Fruit fly (Drosophila melanogaster) whole organism, prepupa: ENCODE results near the gene CG17134.
A peak's percentile ranks its signal among the peaks of the same experiment; 100 is the strongest.

Source experiments
- Blimp-1 ChIP-seq: fragments of 200-800 bp; sonication (Bioruptor generic); optimal IDR thresholded peaks from 3 replicates; lab custom pipeline; 2017; ENCODE audit warnings: missing biosample characterization, missing genetic modification characterization, mild to moderate bottlenecking, moderate library complexity, missing genetic modification reagents
- CG10631 ChIP-seq: fragments of 200-800 bp; sonication (Bioruptor generic); optimal IDR thresholded peaks from 2 replicates; lab custom pipeline; 2016; ENCODE audit warnings: missing biosample characterization, missing genetic modification characterization
- CG10669 ChIP-seq: fragments of 200-800 bp; sonication (Bioruptor generic); optimal IDR thresholded peaks from 3 replicates; lab custom pipeline; 2018; ENCODE audit warnings: missing biosample characterization, mild to moderate bottlenecking, missing genetic modification characterization, moderate library complexity
- CG11294 ChIP-seq: fragments of 200-800 bp; sonication (Bioruptor generic); IDR thresholded peaks from 2 replicates; pipeline ENCODE4 v1.3.6; 2022; ENCODE audit warnings: missing biosample characterization, missing genetic modification characterization
- CG11762 ChIP-seq: fragments of 200-800 bp; sonication (Bioruptor generic); optimal IDR thresholded peaks from 3 replicates; lab custom pipeline; 2016; ENCODE audit warnings: missing biosample characterization, missing genetic modification characterization; ENCODE audit not compliant: insufficient read depth
- CG11902 ChIP-seq: fragments of 200-800 bp; sonication (Bioruptor generic); optimal IDR thresholded peaks from 3 replicates; lab custom pipeline; 2016; ENCODE audit warnings: missing biosample characterization, missing genetic modification characterization
- CG1621 ChIP-seq: fragments of 200-800 bp; sonication (Bioruptor generic); optimal IDR thresholded peaks from 3 replicates; lab custom pipeline; 2018; ENCODE audit warnings: missing biosample characterization, mild to moderate bottlenecking, missing genetic modification characterization
- CG3032 ChIP-seq: fragments of 200-800 bp; optimal IDR thresholded peaks from 2 replicates; lab custom pipeline; 2019; ENCODE audit warnings: missing biosample characterization, mild to moderate bottlenecking, missing genetic modification characterization, moderate library complexity
- CG32006 ChIP-seq: fragments of 200-800 bp; sonication (Bioruptor generic); optimal IDR thresholded peaks from 3 replicates; lab custom pipeline; 2017; ENCODE audit warnings: missing biosample characterization, mild to moderate bottlenecking, missing genetic modification characterization
- CG6276 ChIP-seq: fragments of 200-800 bp; sonication (Bioruptor generic); optimal IDR thresholded peaks from 2 replicates; lab custom pipeline; 2017; ENCODE audit warnings: missing biosample characterization, mild to moderate bottlenecking, missing genetic modification characterization
- CG6792 ChIP-seq: fragments of 200-800 bp; sonication (Bioruptor generic); optimal IDR thresholded peaks from 3 replicates; lab custom pipeline; 2016; ENCODE audit warnings: missing biosample characterization, missing genetic modification characterization
- CG6808 ChIP-seq: fragments of 200-800 bp; sonication (Bioruptor generic); optimal IDR thresholded peaks from 3 replicates; lab custom pipeline; 2017; ENCODE audit warnings: missing biosample characterization, missing genetic modification characterization, mild to moderate bottlenecking, moderate library complexity, missing genetic modification reagents
- CG6854 ChIP-seq: fragments of 200-800 bp; sonication (Bioruptor generic); optimal IDR thresholded peaks from 2 replicates; lab custom pipeline; 2017; ENCODE audit warnings: missing biosample characterization, mild to moderate bottlenecking, missing genetic modification characterization
- CG7368 ChIP-seq: fragments of 200-800 bp; sonication (Bioruptor generic); optimal IDR thresholded peaks from 3 replicates; lab custom pipeline; 2016; ENCODE audit warnings: missing biosample characterization, missing genetic modification characterization
- CG8119 ChIP-seq: fragments of 200-800 bp; sonication (Bioruptor generic); IDR thresholded peaks from 3 replicates; pipeline ENCODE4 v1.3.6; 2022; ENCODE audit warnings: missing biosample characterization, missing genetic modification characterization
- CG8319 ChIP-seq: fragments of 200-800 bp; sonication (Bioruptor generic); optimal IDR thresholded peaks from 3 replicates; lab custom pipeline; 2016; ENCODE audit warnings: missing biosample characterization, missing genetic modification characterization
- CG9139 ChIP-seq: fragments of 200-800 bp; sonication (Bioruptor generic); optimal IDR thresholded peaks from 3 replicates; lab custom pipeline; 2017; ENCODE audit warnings: missing biosample characterization, mild to moderate bottlenecking, missing genetic modification characterization
- Eip75B ChIP-seq: fragments of 200-800 bp; sonication (Bioruptor generic); optimal IDR thresholded peaks from 3 replicates; lab custom pipeline; 2016; ENCODE audit warnings: missing biosample characterization, missing genetic modification characterization
- Eip78C ChIP-seq: fragments of 200-800 bp; sonication (Bioruptor generic); peaks from one replicate; lab custom pipeline; 2016; ENCODE audit warnings: missing biosample characterization, missing genetic modification characterization
- Eip93F ChIP-seq: fragments of 200-800 bp; sonication (Bioruptor generic); optimal IDR thresholded peaks from 2 replicates; lab custom pipeline; 2016; ENCODE audit warnings: missing biosample characterization, mild to moderate bottlenecking, missing genetic modification characterization
- Ets96B ChIP-seq: fragments of 200-800 bp; optimal IDR thresholded peaks from 2 replicates; lab custom pipeline; 2019; ENCODE audit warnings: missing biosample characterization, mild to moderate bottlenecking, missing genetic modification characterization, moderate library complexity
- Gug ChIP-seq: fragments of 200-800 bp; sonication (Bioruptor generic); IDR thresholded peaks from 2 replicates; pipeline ENCODE4 v1.3.6; 2022; ENCODE audit warnings: missing biosample characterization, missing genetic modification characterization
- Hr38 ChIP-seq: sonication (Bioruptor generic); optimal IDR thresholded peaks from 2 replicates; lab custom pipeline; 2016; ENCODE audit warnings: missing biosample characterization, missing genetic modification characterization
- Hr4 ChIP-seq: fragments of 200-800 bp; sonication (Bioruptor generic); optimal IDR thresholded peaks from 3 replicates; lab custom pipeline; 2016; ENCODE audit warnings: missing biosample characterization, missing genetic modification characterization
- Met ChIP-seq: fragments of 200-800 bp; sonication (Bioruptor generic); optimal IDR thresholded peaks from 3 replicates; lab custom pipeline; 2016; ENCODE audit warnings: missing biosample characterization, missing genetic modification characterization
- Smox ChIP-seq: fragments of 200-800 bp; sonication (Bioruptor generic); optimal IDR thresholded peaks from 3 replicates; lab custom pipeline; 2016; ENCODE audit warnings: missing biosample characterization, missing genetic modification characterization
- Sox14 ChIP-seq: fragments of 200-800 bp; sonication (Bioruptor generic); optimal IDR thresholded peaks from 3 replicates; lab custom pipeline; 2016; ENCODE audit warnings: missing biosample characterization, missing genetic modification characterization
- achi ChIP-seq: fragments of 200-800 bp; sonication (Bioruptor generic); optimal IDR thresholded peaks from 3 replicates; lab custom pipeline; 2016; ENCODE audit warnings: missing biosample characterization, missing genetic modification characterization
- cyc ChIP-seq: fragments of 200-800 bp; sonication (Bioruptor generic); optimal IDR thresholded peaks from 3 replicates; lab custom pipeline; 2016; ENCODE audit warnings: missing biosample characterization, missing genetic modification characterization
- dac ChIP-seq: fragments of 200-800 bp; sonication (Bioruptor generic); optimal IDR thresholded peaks from 2 replicates; lab custom pipeline; 2017; ENCODE audit warnings: missing biosample characterization, mild to moderate bottlenecking, missing genetic modification characterization
- eg ChIP-seq: fragments of 200-800 bp; sonication (Bioruptor generic); IDR thresholded peaks from 3 replicates; pipeline ENCODE4 v1.3.6; 2022; ENCODE audit warnings: missing biosample characterization, missing genetic modification characterization
- esn ChIP-seq: fragments of 200-800 bp; sonication (Bioruptor generic); optimal IDR thresholded peaks from 2 replicates; lab custom pipeline; 2016; ENCODE audit warnings: missing biosample characterization, mild to moderate bottlenecking, missing genetic modification characterization, moderate library complexity
- fd59A ChIP-seq: fragments of 200-800 bp; sonication (Bioruptor generic); optimal IDR thresholded peaks from 2 replicates; lab custom pipeline; 2017; ENCODE audit warnings: missing biosample characterization, mild to moderate bottlenecking, missing genetic modification characterization, missing genetic modification reagents
- fkh ChIP-seq: fragments of 200-800 bp; sonication (Bioruptor generic); optimal IDR thresholded peaks from 3 replicates; lab custom pipeline; 2017; ENCODE audit warnings: missing biosample characterization, mild to moderate bottlenecking, missing genetic modification characterization, moderate library complexity
- lz ChIP-seq: fragments of 200-800 bp; sonication (Bioruptor generic); optimal IDR thresholded peaks from 3 replicates; lab custom pipeline; 2016; ENCODE audit warnings: missing biosample characterization, missing genetic modification characterization
- net ChIP-seq: fragments of 200-800 bp; sonication (Bioruptor generic); optimal IDR thresholded peaks from 3 replicates; lab custom pipeline; 2016; ENCODE audit warnings: missing biosample characterization, missing genetic modification characterization
- pdm3 ChIP-seq: fragments of 200-800 bp; sonication (Bioruptor generic); optimal IDR thresholded peaks from 3 replicates; lab custom pipeline; 2016; ENCODE audit warnings: missing biosample characterization, missing genetic modification characterization
- salr ChIP-seq, 2 experiments: fragments of 200-800 bp; sonication (Bioruptor generic); optimal IDR thresholded peaks; 3 replicates each; lab custom pipeline; 2016 to 2018; ENCODE audit warnings: missing biosample characterization in 2 of 2, missing genetic modification characterization in 2 of 2, mild to moderate bottlenecking in 1 of 2
- spab ChIP-seq: fragments of 200-800 bp; sonication (Bioruptor generic); optimal IDR thresholded peaks from 2 replicates; lab custom pipeline; 2017; ENCODE audit warnings: missing biosample characterization, mild to moderate bottlenecking, missing genetic modification characterization, missing genetic modification reagents
- ss ChIP-seq, 2 experiments: fragments of 200-800 bp; sonication (Bioruptor generic); optimal IDR thresholded peaks; 2 replicates in 1 of 2; 3 replicates in 1 of 2; lab custom pipeline; 2017 to 2018; ENCODE audit warnings: mild to moderate bottlenecking in 2 of 2, missing biosample characterization in 2 of 2, missing genetic modification characterization in 2 of 2, moderate library complexity in 1 of 2
- svp ChIP-seq: fragments of 200-800 bp; sonication (Bioruptor generic); peaks from one replicate; lab custom pipeline; 2016; ENCODE audit warnings: missing biosample characterization, missing genetic modification characterization
- topi ChIP-seq: fragments of 200-800 bp; sonication (Bioruptor generic); optimal IDR thresholded peaks from 3 replicates; lab custom pipeline; 2016; ENCODE audit warnings: missing biosample characterization, missing genetic modification characterization
- vri ChIP-seq: fragments of 200-800 bp; sonication (Bioruptor generic); optimal IDR thresholded peaks from 3 replicates; lab custom pipeline; 2016; ENCODE audit warnings: missing biosample characterization, mild to moderate bottlenecking, missing genetic modification characterization

CG17134 gene

dm6 chr2L:10800877-10801719, 19.4 kb upstream of the CG17134 start, which contains the start of gene CG31869 (continued):
- TF ChIP-seq fkh (GFP tag; lab: Kevin White, UChicago) (no peak), CG7368 (GFP tag; lab: Kevin White, UChicago) (peak; percentile 31), svp (GFP tag; lab: Kevin White, UChicago) (peak; percentile 77), CG3032 (tag; lab: Kevin White, UChicago) (peak; percentile 1), CG1621 (tag; lab: Kevin White, UChicago) (no peak), CG9139 (GFP tag; lab: Kevin White, UChicago) (no peak), pdm3 (peak; percentile 34), CG11902 (peak; percentile 17), Met (peak; percentile 39), Hr38 (GFP tag; lab: Kevin White, UChicago) (no peak), CG11294 (GFP tag; lab: Robert Waterston, UW) (no peak), lz (GFP tag; lab: Kevin White, UChicago) (peak; percentile 43), spab (no peak), net (peak; percentile 54), CG6276 (GFP tag; lab: Kevin White, UChicago) (no peak), CG32006 (GFP tag; lab: Kevin White, UChicago) (peak; percentile 50), Blimp-1 (GFP tag; lab: Kevin White, UChicago) (no peak), Sox14 (GFP tag; lab: Kevin White, UChicago) (no peak), CG10669 (peak; percentile 8), Eip93F (no peak), salr (GFP tag; optimal IDR thresholded peaks at IDR 0.05; lab: Kevin White, UChicago) (peak in 1 of 2 experiments; percentile 5), achi (GFP tag; lab: Kevin White, UChicago) (peak; percentile 13), fd59A (GFP tag; lab: Kevin White, UChicago) (no peak), Hr4 (GFP tag; lab: Kevin White, UChicago) (peak; percentile 40), vri (GFP tag; lab: Kevin White, UChicago) (no peak), CG11762 (GFP tag; lab: Kevin White, UChicago) (no peak), CG8119 (GFP tag; lab: Robert Waterston, UW) (peak; percentile 48; the same call in 1 of the 3 replicates), CG10631 (peak; percentile 37), ss (GFP tag; optimal IDR thresholded peaks at IDR 0.05; lab: Kevin White, UChicago) (peak in 1 of 2 experiments; percentile 14), Gug (GFP tag; lab: Robert Waterston, UW) (no peak), eg (GFP tag; lab: Robert Waterston, UW) (peak; percentile 65), CG8319 (GFP tag; lab: Kevin White, UChicago) (no peak), cyc (GFP tag; lab: Kevin White, UChicago) (peak; percentile 27), dac (GFP tag; lab: Kevin White, UChicago) (no peak), Eip78C (GFP tag; lab: Kevin White, UChicago) (peak; percentile 65), CG6792 (GFP tag; lab: Kevin White, UChicago) (peak; percentile 2), Ets96B (tag; lab: Kevin White, UChicago) (no peak)

- no peak for TF ChIP-seq CG6808 (GFP tag; lab: Kevin White, UChicago)
- no peak for TF ChIP-seq CG8319 (GFP tag; lab: Kevin White, UChicago)
- TF ChIP-seq lz (GFP tag; lab: Kevin White, UChicago): no peak
- no peak for TF ChIP-seq Blimp-1 (GFP tag; lab: Kevin White, UChicago)
- TF ChIP-seq cyc (GFP tag; lab: Kevin White, UChicago): no peak
- TF ChIP-seq Eip75B (GFP tag; lab: Kevin White, UChicago): no peak
- no peak for TF ChIP-seq Smox (GFP tag; lab: Kevin White, UChicago)
- TF ChIP-seq esn (GFP tag; lab: Kevin White, UChicago): no peak
- no peak for TF ChIP-seq net
- no peak for TF ChIP-seq CG6854 (GFP tag; lab: Kevin White, UChicago)
- TF ChIP-seq topi: no peak
- TF ChIP-seq, all 60 proteins: peak for 0
Observed at dm6 chr2L:10801951-10802780, 18.3 kb upstream of the CG17134 start.
